Worm (Caenorhabditis elegans): ENCODE results near the gene dyrb-1.

- no peak for TF ChIP-seq snpc-4 (tag; optimal IDR thresholded peaks at IDR 0.05)
- no peak for TF ChIP-seq zag-1 (tag; optimal IDR thresholded peaks at IDR 0.05)
- TF ChIP-seq pqm-1 (tag; optimal IDR thresholded peaks at IDR 0.05), result no peak
- TF ChIP-seq daf-12 (tag; optimal IDR thresholded peaks at IDR 0.05), result no peak
- TF ChIP-seq elt-3 (tag; optimal IDR thresholded peaks at IDR 0.05), result peak in 1 of 3 experiments; percentile 6
- TF ChIP-seq egl-27 (tag; optimal IDR thresholded peaks at IDR 0.05), result no peak
- peak; percentile 41 for TF ChIP-seq nfya-1 (tag; optimal IDR thresholded peaks at IDR 0.05; ENCODE audit: insufficient read depth)
- no peak for TF ChIP-seq lin-15B (tag; optimal IDR thresholded peaks at IDR 0.05)
- TF ChIP-seq nhr-77 (tag; optimal IDR thresholded peaks at IDR 0.05), result no peak
- TF ChIP-seq nhr-43 (tag; optimal IDR thresholded peaks at IDR 0.05; ENCODE audit: poor library complexity, severe bottlenecking), result peak; percentile 76
- TF ChIP-seq nhr-237 (tag; optimal IDR thresholded peaks at IDR 0.05), result no peak
Measured at ce11 chrII:9113759-9114158, 6.8 kb upstream of the dyrb-1 start.
